Worm (Caenorhabditis elegans): Measurements from ENCODE around the gene C39H7.4.

C39H7.4 gene

ce11 chrIV:5593804-5594214 lies 20.6 kb downstream of the C39H7.4 start (continued):
- peak in 1 of 2 experiments; percentile 100 for TF ChIP-seq unc-62 (GFP tag; optimal IDR thresholded peaks at IDR 0.05 in 1 of 2)
- no peak for TF ChIP-seq unc-62 (tag; optimal IDR thresholded peaks at IDR 0.05)
- TF ChIP-seq hlh-30 (tag; optimal IDR thresholded peaks at IDR 0.05; ENCODE audit: insufficient read depth): peak; percentile 83
- no peak for TF ChIP-seq spr-3 (GFP tag; optimal IDR thresholded peaks at IDR 0.05)
- TF ChIP-seq lsy-2 (tag; optimal IDR thresholded peaks at IDR 0.05): peak in 1 of 2 experiments; percentile 57
- TF ChIP-seq zip-2 (tag; optimal IDR thresholded peaks at IDR 0.05): no peak
- no peak for TF ChIP-seq dmd-8 (GFP tag; IDR thresholded peaks at IDR 0.05)
- no peak for TF ChIP-seq Y48G9A.11 (GFP tag; IDR thresholded peaks at IDR 0.05)
- TF ChIP-seq hmg-1.1 (GFP tag; IDR thresholded peaks at IDR 0.05): peak; percentile 52; the same call in 1 of the 2 replicates
- TF ChIP-seq Y105C5A.15 (GFP tag; IDR thresholded peaks at IDR 0.05): no peak
- TF ChIP-seq zfp-2 (tag; optimal IDR thresholded peaks at IDR 0.05): no peak
- no peak for TF ChIP-seq spr-1 (tag; optimal IDR thresholded peaks at IDR 0.05)
- peak; percentile 83 for TF ChIP-seq nhr-25 (tag; optimal IDR thresholded peaks at IDR 0.05; ENCODE audit: borderline replicate concordance, insufficient read depth)
- TF ChIP-seq ces-1 (GFP tag; optimal IDR thresholded peaks at IDR 0.05): no peak
- no peak for TF ChIP-seq lin-38 (GFP tag; IDR thresholded peaks at IDR 0.05)
- TF ChIP-seq dmd-6 (GFP tag; IDR thresholded peaks at IDR 0.05): peak; percentile 50
- TF ChIP-seq tra-1 (GFP tag; IDR thresholded peaks at IDR 0.05): peak; percentile 26; the same call in 1 of the 2 replicates

ce11 chrIV:5592956-5593355 lies 21.5 kb downstream of the C39H7.4 start:
- no peak for TF ChIP-seq nhr-76 (tag; optimal IDR thresholded peaks at IDR 0.05)
- no peak for TF ChIP-seq mep-1 (tag; optimal IDR thresholded peaks at IDR 0.05)
- no peak for TF ChIP-seq ama-1 (optimal IDR thresholded peaks at IDR 0.05)
- no peak for TF ChIP-seq nhr-237 (tag; optimal IDR thresholded peaks at IDR 0.05)
- no peak for TF ChIP-seq nhr-41 (GFP tag; IDR thresholded peaks at IDR 0.05)
- TF ChIP-seq ZK546.5 (tag; optimal IDR thresholded peaks at IDR 0.05): no peak
- TF ChIP-seq zfp-2 (tag; optimal IDR thresholded peaks at IDR 0.05): no peak
- no peak for TF ChIP-seq dmd-6 (GFP tag; IDR thresholded peaks at IDR 0.05)
- no peak for TF ChIP-seq dmd-9 (GFP tag; IDR thresholded peaks at IDR 0.05)
- no peak for TF ChIP-seq Y48G9A.11 (GFP tag; IDR thresholded peaks at IDR 0.05)
- TF ChIP-seq ceh-44 (GFP tag; IDR thresholded peaks at IDR 0.05): no peak
- no peak for TF ChIP-seq zip-2 (tag; optimal IDR thresholded peaks at IDR 0.05)
- no peak for TF ChIP-seq daf-8 (GFP tag; IDR thresholded peaks at IDR 0.05)
- TF ChIP-seq nhr-6 (tag; optimal IDR thresholded peaks at IDR 0.05): no peak
- TF ChIP-seq hlh-11 (tag; optimal IDR thresholded peaks at IDR 0.05): peak; percentile 64
- TF ChIP-seq gei-8 (GFP tag; optimal IDR thresholded peaks at IDR 0.05): no peak
- TF ChIP-seq ces-1 (GFP tag; optimal IDR thresholded peaks at IDR 0.05): no peak
- no peak for TF ChIP-seq egl-27 (tag; optimal IDR thresholded peaks at IDR 0.05)
- TF ChIP-seq D1046.2 (GFP tag; IDR thresholded peaks at IDR 0.05): no peak
- no peak for TF ChIP-seq mxl-2 (GFP tag; conservative IDR thresholded peaks at IDR 0.05)
- no peak for TF ChIP-seq mdt-29 (GFP tag; IDR thresholded peaks at IDR 0.05)
- TF ChIP-seq duxl-1 (tag; optimal IDR thresholded peaks at IDR 0.05; ENCODE audit: poor library complexity): no peak
- TF ChIP-seq F26F4.8 (GFP tag; conservative IDR thresholded peaks at IDR 0.05): no peak
- peak; percentile 71 for TF ChIP-seq aha-1 (tag)
- TF ChIP-seq lin-39 (tag; optimal IDR thresholded peaks at IDR 0.05): no peak
- no peak for TF ChIP-seq nhr-102 (tag; optimal IDR thresholded peaks at IDR 0.05)
- no peak for TF ChIP-seq fkh-10 (GFP tag; optimal IDR thresholded peaks at IDR 0.05)
- TF ChIP-seq lin-29 (GFP tag; IDR thresholded peaks at IDR 0.05): no peak
- TF ChIP-seq ceh-62 (tag; optimal IDR thresholded peaks at IDR 0.05): no peak
- no peak for TF ChIP-seq php-3 (GFP tag; IDR thresholded peaks at IDR 0.05)
- peak; percentile 50; the same call in 1 of the 2 replicates for TF ChIP-seq set-16 (GFP tag; IDR thresholded peaks at IDR 0.05)
- TF ChIP-seq Y75B8A.6 (GFP tag; IDR thresholded peaks at IDR 0.05): no peak
- no peak for TF ChIP-seq egl-43 (GFP tag; IDR thresholded peaks at IDR 0.05)
- no peak for TF ChIP-seq nhr-48 (tag; optimal IDR thresholded peaks at IDR 0.05)
- no peak for TF ChIP-seq zfp-3 (GFP tag; conservative IDR thresholded peaks at IDR 0.05)
- TF ChIP-seq mxl-3 (GFP tag; optimal IDR thresholded peaks at IDR 0.05): peak; percentile 10
- TF ChIP-seq daf-16 (GFP tag; optimal IDR thresholded peaks at IDR 0.05): peak in 1 of 2 experiments; percentile 39
- no peak for TF ChIP-seq daf-16 (tag; optimal IDR thresholded peaks at IDR 0.05)
- no peak for TF ChIP-seq hmg-1.1 (GFP tag; IDR thresholded peaks at IDR 0.05)
- TF ChIP-seq ceh-20 (GFP tag; IDR thresholded peaks at IDR 0.05): no peak
